Fruit fly (Drosophila melanogaster): ENCODE results near the gene kat-60L1.

DNA sequence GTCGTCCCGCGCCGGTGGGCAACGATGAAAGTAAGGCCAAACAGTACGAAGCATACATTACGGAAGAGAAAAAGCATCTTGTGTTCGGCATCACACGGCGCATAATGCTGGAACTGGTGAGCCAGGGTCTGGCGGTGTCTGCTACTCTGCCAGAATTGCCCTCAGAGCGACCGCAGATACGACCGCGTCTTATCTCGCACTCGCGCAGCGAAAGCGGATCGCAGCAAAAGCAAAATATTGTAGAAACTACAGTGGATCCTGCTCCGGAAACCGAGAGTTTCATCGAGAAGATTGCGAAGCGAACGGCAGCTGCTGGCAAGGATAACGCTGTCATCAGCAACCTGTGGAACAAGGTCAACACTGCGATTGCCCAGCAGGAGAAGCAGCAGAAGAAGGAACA, 16.1 kb downstream of the kat-60L1 start:
- TF ChIP-seq psq (optimal IDR thresholded peaks at IDR 0.05) (no peak), usp (GFP tag; optimal IDR thresholded peaks at IDR 0.05) (no peak), EcR (GFP tag; optimal IDR thresholded peaks at IDR 0.05) (no peak), Dll (optimal IDR thresholded peaks at IDR 0.05) (no peak), CG8478 (optimal IDR thresholded peaks at IDR 0.05) (no peak), pan (optimal IDR thresholded peaks at IDR 0.05) (no peak)
